Worm (Caenorhabditis elegans) whole organism, L4 larva: ENCODE results near the gene ule-5.

ENCODE experiments used
- D1046.2 ChIP-seq: fragments of 200-800 bp; sonication (Bioruptor generic); IDR thresholded peaks from 2 replicates; pipeline ENCODE4 v1.3.6; 2022; ENCODE audit warnings: missing genetic modification characterization, missing compliant biosample characterization
- F10B5.3 ChIP-seq: sonication (generic microtip); optimal IDR thresholded peaks from 2 replicates; lab custom pipeline; 2016; ENCODE audit warnings: mild to moderate bottlenecking, missing genetic modification characterization, missing compliant biosample characterization
- F37D6.2 ChIP-seq: sonication (generic microtip); optimal IDR thresholded peaks from 2 replicates; lab custom pipeline; 2016; ENCODE audit warnings: mild to moderate bottlenecking, missing genetic modification characterization, missing compliant biosample characterization
- F44E2.7 ChIP-seq: fragments of 200-800 bp; sonication (Bioruptor generic); IDR thresholded peaks from 2 replicates; pipeline ENCODE4 v2.1.2; 2022; ENCODE audit warnings: missing genetic modification characterization, missing compliant biosample characterization
- R02D3.7 ChIP-seq: fragments of 150-350 bp; sonication (generic microtip); optimal IDR thresholded peaks from 3 replicates; lab custom pipeline; 2014; ENCODE audit warnings: missing biosample characterization, missing genetic modification characterization
- T26A8.4 ChIP-seq: fragments of 200-800 bp; sonication (Bioruptor generic); IDR thresholded peaks from 2 replicates; pipeline ENCODE4 v1.3.6; 2022; ENCODE audit warnings: missing genetic modification characterization, missing compliant biosample characterization
- ZK546.5 ChIP-seq, 2 experiments: sonication (generic microtip); optimal IDR thresholded peaks; 2 replicates each; lab custom pipeline; 2017; ENCODE audit warnings: missing biosample characterization in 2 of 2, missing genetic modification characterization in 2 of 2
- aha-1 ChIP-seq: fragments of 150-350 bp; peaks from one replicate; lab custom pipeline; 2014; ENCODE audit warnings: missing biosample characterization, missing genetic modification characterization
- ceh-28 ChIP-seq: fragments of 150-350 bp; optimal IDR thresholded peaks from 2 replicates; lab custom pipeline; 2014; ENCODE audit warnings: missing biosample characterization, missing genetic modification reagents, missing genetic modification characterization
- cey-2 ChIP-seq: sonication (generic microtip); optimal IDR thresholded peaks from 3 replicates; lab custom pipeline; 2017; ENCODE audit warnings: missing genetic modification characterization, mild to moderate bottlenecking, missing compliant biosample characterization, antibody characterized with exemption, borderline replicate concordance; ENCODE audit not compliant: insufficient read depth
- daf-16 ChIP-seq, 3 experiments: sonication (generic microtip); optimal IDR thresholded peaks; 2 replicates each; lab custom pipeline; 2016 to 2017; ENCODE audit warnings: missing genetic modification characterization in 3 of 3, missing genetic modification reagents in 3 of 3, mild to moderate bottlenecking in 2 of 3, missing compliant biosample characterization in 2 of 3, missing biosample characterization in 1 of 3, moderate library complexity in 1 of 3
- dmd-9 ChIP-seq: fragments of 200-800 bp; sonication (Bioruptor generic); IDR thresholded peaks from 2 replicates; pipeline ENCODE4 v1.3.6; 2022; ENCODE audit warnings: missing genetic modification reagents, missing genetic modification characterization, missing compliant biosample characterization
- duxl-1 ChIP-seq: sonication (generic microtip); optimal IDR thresholded peaks from 2 replicates; lab custom pipeline; 2016; ENCODE audit warnings: mild to moderate bottlenecking, missing genetic modification characterization, moderate library complexity, missing compliant biosample characterization; ENCODE audit not compliant: poor library complexity
- dve-1 ChIP-seq: sonication (generic microtip); optimal IDR thresholded peaks from 2 replicates; lab custom pipeline; 2017; ENCODE audit warnings: antibody characterized with exemption, mild to moderate bottlenecking, missing genetic modification characterization, missing compliant biosample characterization; ENCODE audit not compliant: insufficient read depth
- egl-43 ChIP-seq: fragments of 200-800 bp; sonication (Bioruptor generic); IDR thresholded peaks from 2 replicates; pipeline ENCODE4 v1.3.6; 2022; ENCODE audit warnings: missing genetic modification reagents, missing genetic modification characterization, missing compliant biosample characterization
- hlh-30 ChIP-seq: sonication (generic microtip); optimal IDR thresholded peaks from 2 replicates; lab custom pipeline; 2017; ENCODE audit warnings: antibody characterized with exemption, mild to moderate bottlenecking, missing genetic modification characterization, missing compliant biosample characterization; ENCODE audit not compliant: insufficient read depth
- hmg-1.1 ChIP-seq: fragments of 200-800 bp; sonication (Bioruptor generic); IDR thresholded peaks from 2 replicates; pipeline ENCODE4 v1.3.6; 2022; ENCODE audit warnings: missing genetic modification reagents, missing genetic modification characterization, missing compliant biosample characterization
- lin-38 ChIP-seq: fragments of 200-800 bp; sonication (Bioruptor generic); IDR thresholded peaks from 2 replicates; pipeline ENCODE4 v1.3.6; 2022; ENCODE audit warnings: missing genetic modification reagents, missing genetic modification characterization, missing compliant biosample characterization
- lsy-2 ChIP-seq, 2 experiments: fragments of 150-350 bp in 1 of 2; sonication (generic microtip) in 1 of 2; optimal IDR thresholded peaks; 2 replicates each; lab custom pipeline; 2014 to 2017; ENCODE audit warnings: missing biosample characterization in 2 of 2, missing genetic modification characterization in 2 of 2
- mep-1 ChIP-seq: fragments of 150-350 bp; sonication (generic microtip); optimal IDR thresholded peaks from 3 replicates; lab custom pipeline; 2014; ENCODE audit warnings: missing biosample characterization, missing genetic modification characterization
- mes-2 ChIP-seq: sonication (generic microtip); optimal IDR thresholded peaks from 2 replicates; lab custom pipeline; 2016; ENCODE audit warnings: missing genotype, mild to moderate bottlenecking, missing genetic modification characterization, missing compliant biosample characterization; ENCODE audit not compliant: poor library complexity, severe bottlenecking
- mxl-2 ChIP-seq: fragments of 200-800 bp; sonication (Bioruptor generic); conservative IDR thresholded peaks from 2 replicates; pipeline ENCODE4 v1.3.6; 2022; ENCODE audit warnings: missing genetic modification reagents, missing genetic modification characterization, missing compliant biosample characterization
- mxl-3 ChIP-seq: fragments of 200-800 bp; sonication (Bioruptor generic); optimal IDR thresholded peaks from 2 replicates; lab custom pipeline; 2018; ENCODE audit warnings: mild to moderate bottlenecking, missing genetic modification characterization, missing compliant biosample characterization
- nhr-48 ChIP-seq: sonication (generic microtip); optimal IDR thresholded peaks from 2 replicates; lab custom pipeline; 2016; ENCODE audit warnings: mild to moderate bottlenecking, missing genetic modification characterization, missing compliant biosample characterization
- nhr-77 ChIP-seq: fragments of 150-350 bp; optimal IDR thresholded peaks from 2 replicates; lab custom pipeline; 2014; ENCODE audit warnings: missing biosample characterization, missing genetic modification characterization
- pha-4 ChIP-seq, 2 experiments: fragments of 150-350 bp in 1 of 2; fragments of 200-800 bp in 1 of 2; sonication (Bioruptor generic) in 1 of 2; IDR thresholded peaks in 1 of 2; optimal IDR thresholded peaks in 1 of 2; 2 replicates each; pipeline versions ENCODE4 v1.3.6 to Lab custom; 2014 to 2022; ENCODE audit warnings: missing genetic modification characterization in 2 of 2, missing genetic modification reagents in 2 of 2, missing biosample characterization in 1 of 2, missing compliant biosample characterization in 1 of 2
- pqm-1 ChIP-seq: sonication (generic microtip); optimal IDR thresholded peaks from 2 replicates; lab custom pipeline; 2017; ENCODE audit warnings: missing biosample characterization, missing genetic modification characterization
- rbr-2 ChIP-seq: sonication (generic microtip); optimal IDR thresholded peaks from 2 replicates; lab custom pipeline; 2016; ENCODE audit warnings: missing genotype, missing genetic modification characterization, missing compliant biosample characterization
- saeg-2 ChIP-seq: fragments of 200-800 bp; sonication (Bioruptor generic); IDR thresholded peaks from 2 replicates; pipeline ENCODE4 v1.3.6; 2022; ENCODE audit warnings: missing genetic modification reagents, missing genetic modification characterization, missing compliant biosample characterization
- tra-1 ChIP-seq: fragments of 200-800 bp; sonication (Bioruptor generic); IDR thresholded peaks from 2 replicates; pipeline ENCODE4 v1.3.6; 2022; ENCODE audit warnings: missing genetic modification reagents, missing genetic modification characterization, missing compliant biosample characterization
- unc-130 ChIP-seq: sonication (generic microtip); optimal IDR thresholded peaks from 2 replicates; lab custom pipeline; 2016; ENCODE audit warnings: missing genetic modification reagents, missing genetic modification characterization, missing compliant biosample characterization
- unc-62 ChIP-seq, 3 experiments: fragments of 150-350 bp in 1 of 3; sonication (generic microtip); optimal IDR thresholded peaks in 2 of 3; peaks in 1 of 3; 1 replicate in 1 of 3; 2 replicates in 2 of 3; lab custom pipeline; 2014 to 2017; ENCODE audit warnings: missing biosample characterization in 3 of 3, missing genetic modification characterization in 3 of 3, missing genetic modification reagents in 3 of 3, missing genotype in 1 of 3
- vab-7 ChIP-seq: fragments of 200-800 bp; sonication (Bioruptor generic); IDR thresholded peaks from 2 replicates; pipeline ENCODE4 v1.3.6; 2022; ENCODE audit warnings: missing genetic modification reagents, missing genetic modification characterization, missing compliant biosample characterization
- zfp-2 ChIP-seq: sonication (generic microtip); optimal IDR thresholded peaks from 2 replicates; lab custom pipeline; 2016; ENCODE audit warnings: mild to moderate bottlenecking, missing genetic modification characterization, missing compliant biosample characterization
- ztf-11 ChIP-seq: fragments of 150-350 bp; optimal IDR thresholded peaks from 2 replicates; lab custom pipeline; 2014; ENCODE audit warnings: missing biosample characterization, missing genetic modification characterization

ule-5 gene

ce11 chrX:11899031-11899430 lies 16.1 kb downstream of the ule-5 start (continued):
- no peak; the same call in 1 of the 2 replicates for TF ChIP-seq hmg-1.1
- TF ChIP-seq ztf-11, result no peak
- peak; percentile 12 for TF ChIP-seq F10B5.3 (tag; lab: Kevin White, UChicago)

- TF ChIP-seq ZK546.5 (tag; optimal IDR thresholded peaks at IDR 0.05; lab: Kevin White, UChicago) (no peak), R02D3.7 (no peak), dmd-9 (GFP tag; lab: Robert Waterston, UW) (no peak), lsy-2 (tag; optimal IDR thresholded peaks at IDR 0.05; lab: Kevin White, UChicago) (no peak), egl-43 (no peak), T26A8.4 (GFP tag; lab: Robert Waterston, UW) (no peak), F37D6.2 (tag; lab: Kevin White, UChicago) (no peak), D1046.2 (GFP tag; lab: Robert Waterston, UW) (no peak), unc-130 (GFP tag; lab: Kevin White, UChicago) (no peak), tra-1 (GFP tag; lab: Robert Waterston, UW) (no peak), pha-4 (GFP tag; IDR thresholded peaks at IDR 0.05; lab: Robert Waterston, UW) (no peak), pha-4 (tag; optimal IDR thresholded peaks at IDR 0.05; lab: Kevin White, UChicago) (no peak), ceh-28 (no peak), hlh-30 (tag; lab: Kevin White, UChicago) (no peak), vab-7 (GFP tag; lab: Robert Waterston, UW) (no peak), nhr-48 (no peak)
Measured at ce11 chrX:11902661-11903060, 19.7 kb downstream of the ule-5 start, which contains the start of gene Y62H9A.10. Gene Y62H9A.10, minus strand, starts transcription at chrX:11902761.

ce11 chrX:11906626-11907025 lies 23.7 kb downstream of the ule-5 start:
- TF ChIP-seq unc-62 (GFP tag; optimal IDR thresholded peaks at IDR 0.05 in 1 of 2; lab: Kevin White, UChicago), result peak in 1 of 2 experiments; percentile 95
- TF ChIP-seq unc-62 (tag; optimal IDR thresholded peaks at IDR 0.05; lab: Kevin White, UChicago), result no peak
- no peak for TF ChIP-seq rbr-2 (tag; lab: Kevin White, UChicago)
- TF ChIP-seq, all 104 proteins: peak for 1

ce11 chrX:11907263-11907662 lies 24.3 kb downstream of the ule-5 start, which contains the start of gene Y62H9A.11:
Gene Y62H9A.11, minus strand, starts transcription at chrX:11907363.
- TF ChIP-seq nhr-77 (tag; lab: Kevin White, UChicago), result no peak
- no peak for TF ChIP-seq saeg-2 (GFP tag; lab: Robert Waterston, UW)
- no peak for TF ChIP-seq lin-38
- TF ChIP-seq mes-2, result no peak
- TF ChIP-seq hlh-30 (tag; lab: Kevin White, UChicago), result no peak
- TF ChIP-seq mep-1 (tag; lab: Kevin White, UChicago), result no peak
- TF ChIP-seq dve-1 (tag; lab: Kevin White, UChicago), result no peak
- no peak for TF ChIP-seq duxl-1 (tag; lab: Kevin White, UChicago)
- no peak for TF ChIP-seq mxl-2 (GFP tag; lab: Robert Waterston, UW)
- TF ChIP-seq zfp-2 (tag; lab: Kevin White, UChicago), result no peak

- TF ChIP-seq daf-16 (GFP tag; optimal IDR thresholded peaks at IDR 0.05; lab: Kevin White, UChicago) (no peak), daf-16 (tag; optimal IDR thresholded peaks at IDR 0.05; lab: Kevin White, UChicago) (peak; percentile 55), aha-1 (tag; lab: Kevin White, UChicago) (peak; percentile 70), pqm-1 (tag; lab: Kevin White, UChicago) (peak; percentile 16), F44E2.7 (GFP tag; lab: Robert Waterston, UW) (no peak), mxl-3 (GFP tag; lab: Kevin White, UChicago) (no peak), cey-2 (tag; lab: Kevin White, UChicago) (no peak), dmd-9 (GFP tag; lab: Robert Waterston, UW) (no peak)
- TF ChIP-seq, all 104 proteins: peak for 3
Measured at ce11 chrX:11908226-11908625, 25.3 kb downstream of the ule-5 start.
